Worm (Caenorhabditis elegans): ENCODE data around the gene clec-24.
A peak's percentile ranks its signal among the peaks of the same experiment; 100 is the strongest.

clec-24 gene

DNA sequence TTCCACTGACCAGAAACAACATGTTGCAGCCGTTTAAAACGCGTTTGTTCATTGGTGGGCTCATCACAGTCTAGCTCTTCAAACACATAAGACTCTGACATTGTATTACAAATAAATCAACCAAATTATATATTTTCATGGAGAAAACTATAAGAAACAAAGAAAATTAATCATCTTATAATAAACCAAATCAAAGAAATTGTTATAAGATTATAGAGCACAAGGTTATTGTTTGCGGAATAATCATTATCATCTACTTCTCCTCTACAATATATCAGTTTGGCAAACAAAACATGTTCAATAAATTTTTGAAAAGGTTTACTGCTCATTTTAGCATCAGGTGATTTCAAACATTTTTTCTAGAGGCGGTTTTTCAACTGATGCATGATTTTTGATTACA lies at the start of gene clec-24, which contains the start of gene clec-32:
Gene clec-24, plus strand, starts transcription at position 294 of the 400 bp plus-strand sequence.
Gene clec-32, minus strand, starts transcription at position 101 of the 400 bp plus-strand sequence.
- TF ChIP-seq egl-27 (tag; optimal IDR thresholded peaks at IDR 0.05) (no peak), elt-3 (tag; optimal IDR thresholded peaks at IDR 0.05) (no peak), nhr-67 (tag; optimal IDR thresholded peaks at IDR 0.05) (no peak), egl-5 (tag; optimal IDR thresholded peaks at IDR 0.05) (no peak), mml-1 (tag; optimal IDR thresholded peaks at IDR 0.05) (no peak), nhr-43 (tag; optimal IDR thresholded peaks at IDR 0.05; ENCODE audit: poor library complexity, severe bottlenecking) (no peak), ceh-28 (tag; optimal IDR thresholded peaks at IDR 0.05) (no peak), mdl-1 (tag; optimal IDR thresholded peaks at IDR 0.05) (no peak), unc-39 (tag; optimal IDR thresholded peaks at IDR 0.05) (no peak), nhr-25 (tag; optimal IDR thresholded peaks at IDR 0.05) (no peak), elt-1 (tag; optimal IDR thresholded peaks at IDR 0.05) (no peak), nhr-12 (tag; optimal IDR thresholded peaks at IDR 0.05) (no peak), zag-1 (tag; optimal IDR thresholded peaks at IDR 0.05) (no peak), ama-1 (optimal IDR thresholded peaks at IDR 0.05) (no peak), pha-4 (tag; optimal IDR thresholded peaks at IDR 0.05) (no peak), ceh-82 (tag; optimal IDR thresholded peaks at IDR 0.05) (no peak), fkh-2 (tag; optimal IDR thresholded peaks at IDR 0.05) (no peak), lin-15B (tag; optimal IDR thresholded peaks at IDR 0.05) (no peak), R02D3.7 (tag; optimal IDR thresholded peaks at IDR 0.05) (no peak), nhr-11 (tag; optimal IDR thresholded peaks at IDR 0.05) (no peak)

DNA sequence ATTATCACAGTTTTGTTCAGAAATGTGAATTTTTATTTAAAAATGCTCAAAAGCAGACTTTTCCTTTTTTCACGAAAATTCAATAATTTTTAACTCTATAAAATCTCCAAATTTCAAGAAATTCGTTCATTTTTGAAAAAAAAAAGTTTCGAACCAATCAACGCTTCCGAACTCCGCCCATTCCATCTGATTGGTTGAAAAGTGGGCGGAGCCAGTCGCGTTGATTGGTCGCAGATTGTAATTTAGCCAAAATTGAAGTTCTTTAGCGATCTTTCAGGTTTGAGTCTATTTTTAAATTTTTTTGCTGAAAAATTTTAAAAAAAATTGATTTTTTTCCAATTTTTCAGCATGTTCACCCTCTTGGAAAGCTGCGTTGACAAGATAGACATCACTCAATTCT lies 49.4 kb upstream of the clec-24 start:
- TF ChIP-seq nhr-23 (tag; optimal IDR thresholded peaks at IDR 0.05) (no peak), pqm-1 (tag; optimal IDR thresholded peaks at IDR 0.05) (no peak), egl-27 (tag; optimal IDR thresholded peaks at IDR 0.05) (no peak), ZK546.5 (tag; optimal IDR thresholded peaks at IDR 0.05) (no peak), elt-3 (tag; optimal IDR thresholded peaks at IDR 0.05) (no peak), nfya-1 (tag; optimal IDR thresholded peaks at IDR 0.05; ENCODE audit: insufficient read depth) (peak; percentile 99), lsy-12 (tag; optimal IDR thresholded peaks at IDR 0.05) (no peak), ceh-9 (tag; optimal IDR thresholded peaks at IDR 0.05) (no peak)

DNA sequence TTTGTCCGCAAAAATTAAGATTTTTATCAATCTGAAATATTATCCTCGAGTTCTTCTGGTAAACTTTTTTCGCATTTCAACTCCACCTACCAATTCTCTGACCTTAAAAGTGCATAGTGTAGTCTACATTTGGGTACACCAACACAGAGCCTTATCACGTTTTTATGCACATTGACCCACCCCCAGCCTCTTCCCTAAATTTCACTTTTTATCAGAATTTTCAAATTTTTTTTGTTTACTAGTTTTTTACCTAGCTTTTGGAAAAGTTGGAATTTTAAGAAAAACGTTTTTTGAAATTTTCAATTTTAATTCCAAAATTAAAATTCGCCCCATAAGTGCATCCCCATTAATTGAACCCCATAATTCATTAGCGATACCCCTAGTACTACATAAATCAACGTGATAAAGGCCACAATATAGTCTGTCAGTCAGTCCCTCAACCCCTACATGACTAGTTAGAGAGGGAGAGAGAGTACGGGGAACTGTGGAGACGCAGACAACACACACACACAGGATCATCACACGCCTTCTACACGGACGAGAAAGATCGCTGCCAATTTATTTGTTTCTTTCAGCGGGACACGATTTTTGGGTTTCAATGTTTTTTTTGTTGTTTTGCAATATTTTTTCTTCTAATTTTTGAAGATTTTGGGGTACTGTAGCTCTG lies 47.1 kb upstream of the clec-24 start:
- TF ChIP-seq jun-1 (tag; optimal IDR thresholded peaks at IDR 0.05) (no peak), unc-62 (GFP tag; optimal IDR thresholded peaks at IDR 0.05) (peak; percentile 43), nfya-1 (tag; optimal IDR thresholded peaks at IDR 0.05; ENCODE audit: insufficient read depth) (peak; percentile 21), fos-1 (tag; optimal IDR thresholded peaks at IDR 0.05) (no peak), skn-1 (tag; optimal IDR thresholded peaks at IDR 0.05) (no peak), daf-12 (tag; optimal IDR thresholded peaks at IDR 0.05) (no peak), eor-1 (tag; optimal IDR thresholded peaks at IDR 0.05) (no peak), elt-2 (tag; optimal IDR thresholded peaks at IDR 0.05) (peak; percentile 36), tbx-2 (tag; optimal IDR thresholded peaks at IDR 0.05) (no peak)

DNA sequence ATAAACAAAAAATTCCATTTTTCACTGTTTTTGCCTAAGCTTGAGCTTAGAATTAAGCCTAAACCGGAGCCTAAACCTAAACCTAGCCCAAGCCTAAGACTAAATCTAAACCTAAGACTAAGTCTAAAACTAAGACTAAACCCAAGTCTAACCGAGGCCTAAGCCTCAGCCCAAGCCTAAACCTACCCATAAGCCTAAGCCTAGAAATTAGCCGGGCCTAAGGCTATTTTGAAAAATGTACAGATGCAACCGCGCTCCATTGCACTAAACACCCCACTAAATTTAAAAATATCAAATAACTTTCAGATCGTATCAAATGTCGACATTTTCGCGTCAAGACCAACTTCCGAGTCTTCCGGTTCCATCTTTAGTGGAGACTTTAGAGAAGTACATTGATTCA lies 46.6 kb upstream of the clec-24 start, which contains the start of gene T20B3.1:
Gene T20B3.1, plus strand, starts transcription at position 301 of the 400 bp plus-strand sequence.
- no peak for TF ChIP-seq lin-39 (tag; optimal IDR thresholded peaks at IDR 0.05)
- no peak for TF ChIP-seq nhr-23 (tag; optimal IDR thresholded peaks at IDR 0.05)
- no peak for TF ChIP-seq jun-1 (tag; optimal IDR thresholded peaks at IDR 0.05)
- no peak for TF ChIP-seq nhr-67 (tag; optimal IDR thresholded peaks at IDR 0.05)
- TF ChIP-seq nhr-77 (tag; optimal IDR thresholded peaks at IDR 0.05): no peak
- no peak for TF ChIP-seq snpc-4 (tag; optimal IDR thresholded peaks at IDR 0.05)
- TF ChIP-seq elt-1 (tag; optimal IDR thresholded peaks at IDR 0.05): no peak
- TF ChIP-seq ztf-4 (tag; optimal IDR thresholded peaks at IDR 0.05): no peak
- TF ChIP-seq nhr-43 (tag; optimal IDR thresholded peaks at IDR 0.05; ENCODE audit: poor library complexity, severe bottlenecking): no peak
- no peak for TF ChIP-seq fkh-10 (GFP tag; optimal IDR thresholded peaks at IDR 0.05)
- no peak for TF ChIP-seq elt-2 (tag; optimal IDR thresholded peaks at IDR 0.05)
- TF ChIP-seq nhr-28 (tag; optimal IDR thresholded peaks at IDR 0.05): no peak
- no peak for TF ChIP-seq nhr-11 (tag; optimal IDR thresholded peaks at IDR 0.05)
- no peak for TF ChIP-seq egl-5 (tag; optimal IDR thresholded peaks at IDR 0.05)
- no peak for TF ChIP-seq ztf-11 (tag; optimal IDR thresholded peaks at IDR 0.05)
